Worm (Caenorhabditis elegans) whole organism, midembryonic: ENCODE measurements around the gene spe-29.

ENCODE experiments used
- T22C8.4 ChIP-seq: fragments of 200-800 bp; sonication (Bioruptor generic); IDR thresholded peaks from 2 replicates; pipeline ENCODE4 v1.3.6; 2022; ENCODE audit warnings: missing genetic modification characterization, missing compliant biosample characterization
- cog-1 ChIP-seq: sonication (generic microtip); optimal IDR thresholded peaks from 2 replicates; lab custom pipeline; 2016; ENCODE audit warnings: missing genetic modification characterization, missing compliant biosample characterization
- flt-1 ChIP-seq: fragments of 200-800 bp; sonication (Bioruptor generic); IDR thresholded peaks from 2 replicates; pipeline ENCODE4 v1.3.6; 2022; ENCODE audit warnings: missing genetic modification characterization, missing compliant biosample characterization
- klf-2 ChIP-seq: fragments of 200-800 bp; sonication (Bioruptor generic); conservative IDR thresholded peaks from 2 replicates; pipeline ENCODE4 v1.3.6; 2022; ENCODE audit warnings: missing genetic modification reagents, missing genetic modification characterization, missing compliant biosample characterization
- med-1 ChIP-seq: sonication (generic microtip); optimal IDR thresholded peaks from 2 replicates; lab custom pipeline; 2017; ENCODE audit warnings: missing genetic modification characterization, mild to moderate bottlenecking, missing compliant biosample characterization, antibody characterized with exemption, missing genetic modification reagents; ENCODE audit not compliant: insufficient read depth
- ref-1 ChIP-seq: fragments of 200-800 bp; sonication (Bioruptor generic); conservative IDR thresholded peaks from 2 replicates; pipeline ENCODE4 v1.3.6; 2022; ENCODE audit warnings: missing genetic modification reagents, missing genetic modification characterization, missing compliant biosample characterization
- tab-1 ChIP-seq: fragments of 200-800 bp; sonication (Bioruptor generic); IDR thresholded peaks from 2 replicates; pipeline ENCODE4 v1.3.6; 2022; ENCODE audit warnings: missing genetic modification characterization, missing compliant biosample characterization
- ztf-23 ChIP-seq: fragments of 200-800 bp; sonication (Bioruptor generic); IDR thresholded peaks from 2 replicates; pipeline ENCODE4 v1.3.6; 2022; ENCODE audit warnings: missing genetic modification reagents, missing genetic modification characterization, missing compliant biosample characterization
- ztf-29 ChIP-seq: fragments of 200-800 bp; sonication (Bioruptor generic); IDR thresholded peaks from 2 replicates; pipeline ENCODE4 v1.3.6; 2022; ENCODE audit warnings: missing genetic modification reagents, missing genetic modification characterization, missing compliant biosample characterization

The spe-29 gene

ce11 chrIV:9982226-9982794 lies 48.6 kb downstream of the spe-29 start, which contains the start of gene rrp-1:
rrp-1 (minus strand) TSS chrIV:9982276.
- TF ChIP-seq med-1 (GFP tag; lab: Kevin White, UChicago) = no peak
- TF ChIP-seq ztf-23 (GFP tag; lab: Robert Waterston, UW) = no peak
- TF ChIP-seq ref-1 (GFP tag; lab: Robert Waterston, UW) = no peak
- TF ChIP-seq ztf-29 (GFP tag; lab: Robert Waterston, UW) = no peak
- TF ChIP-seq tab-1 (GFP tag; lab: Robert Waterston, UW) = no peak
- TF ChIP-seq cog-1 (tag; lab: Kevin White, UChicago) = no peak
- no peak for TF ChIP-seq klf-2 (GFP tag; lab: Robert Waterston, UW)
- TF ChIP-seq flt-1 (GFP tag; lab: Robert Waterston, UW) = no peak
- no peak for TF ChIP-seq T22C8.4 (GFP tag; lab: Robert Waterston, UW)

DNA sequence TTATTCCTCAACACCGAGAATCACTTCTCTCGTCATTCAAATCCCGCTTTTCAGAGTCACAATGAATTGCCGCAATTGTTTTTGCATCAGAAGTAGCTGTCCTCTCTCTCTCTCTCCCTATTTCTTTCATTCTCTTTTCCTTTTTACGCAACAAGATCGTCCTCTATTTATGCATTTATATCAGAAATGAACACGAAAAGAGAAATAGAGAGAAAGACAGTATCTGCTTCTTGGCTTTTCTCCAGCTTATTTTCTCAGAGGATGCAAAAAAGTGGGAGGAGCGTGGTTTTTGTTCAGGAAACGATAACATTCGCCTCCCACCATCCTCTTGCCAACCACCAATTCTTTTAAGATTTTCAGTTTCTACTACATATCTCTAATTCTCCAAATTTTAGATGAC lies 49.2 kb downstream of the spe-29 start, which contains the start of gene mam-2:
TSS of gene mam-2 (plus strand) at position 301 of the 400 bp plus-strand sequence.
- TF ChIP-seq flt-1 (GFP tag; lab: Robert Waterston, UW) (no peak), T22C8.4 (GFP tag; lab: Robert Waterston, UW) (no peak), ztf-29 (GFP tag; lab: Robert Waterston, UW) (no peak), tab-1 (GFP tag; lab: Robert Waterston, UW) (no peak), med-1 (GFP tag; lab: Kevin White, UChicago) (no peak), ref-1 (GFP tag; lab: Robert Waterston, UW) (no peak), ztf-23 (GFP tag; lab: Robert Waterston, UW) (no peak), klf-2 (GFP tag; lab: Robert Waterston, UW) (no peak), cog-1 (tag; lab: Kevin White, UChicago) (no peak)
